Fruit fly (Drosophila melanogaster) whole organism, prepupa: ENCODE data around the gene Xport-A.

Experiments
- CG16779 ChIP-seq: fragments of 200-800 bp; sonication (Bioruptor generic); optimal IDR thresholded peaks from 3 replicates; lab custom pipeline; 2017; ENCODE audit warnings: missing biosample characterization, mild to moderate bottlenecking, missing genetic modification characterization
- CG34406 ChIP-seq: fragments of 200-800 bp; sonication (Bioruptor generic); optimal IDR thresholded peaks from 3 replicates; lab custom pipeline; 2016; ENCODE audit warnings: missing biosample characterization, missing genetic modification characterization
- Eip75B ChIP-seq: fragments of 200-800 bp; sonication (Bioruptor generic); optimal IDR thresholded peaks from 3 replicates; lab custom pipeline; 2016; ENCODE audit warnings: missing biosample characterization, missing genetic modification characterization
- Sox15 ChIP-seq: fragments of 200-800 bp; sonication (Bioruptor generic); optimal IDR thresholded peaks from 3 replicates; lab custom pipeline; 2016; ENCODE audit warnings: missing biosample characterization, missing genetic modification characterization
- esn ChIP-seq: fragments of 200-800 bp; sonication (Bioruptor generic); optimal IDR thresholded peaks from 2 replicates; lab custom pipeline; 2016; ENCODE audit warnings: missing biosample characterization, mild to moderate bottlenecking, missing genetic modification characterization, moderate library complexity
- lz ChIP-seq: fragments of 200-800 bp; sonication (Bioruptor generic); optimal IDR thresholded peaks from 3 replicates; lab custom pipeline; 2016; ENCODE audit warnings: missing biosample characterization, missing genetic modification characterization

DNA sequence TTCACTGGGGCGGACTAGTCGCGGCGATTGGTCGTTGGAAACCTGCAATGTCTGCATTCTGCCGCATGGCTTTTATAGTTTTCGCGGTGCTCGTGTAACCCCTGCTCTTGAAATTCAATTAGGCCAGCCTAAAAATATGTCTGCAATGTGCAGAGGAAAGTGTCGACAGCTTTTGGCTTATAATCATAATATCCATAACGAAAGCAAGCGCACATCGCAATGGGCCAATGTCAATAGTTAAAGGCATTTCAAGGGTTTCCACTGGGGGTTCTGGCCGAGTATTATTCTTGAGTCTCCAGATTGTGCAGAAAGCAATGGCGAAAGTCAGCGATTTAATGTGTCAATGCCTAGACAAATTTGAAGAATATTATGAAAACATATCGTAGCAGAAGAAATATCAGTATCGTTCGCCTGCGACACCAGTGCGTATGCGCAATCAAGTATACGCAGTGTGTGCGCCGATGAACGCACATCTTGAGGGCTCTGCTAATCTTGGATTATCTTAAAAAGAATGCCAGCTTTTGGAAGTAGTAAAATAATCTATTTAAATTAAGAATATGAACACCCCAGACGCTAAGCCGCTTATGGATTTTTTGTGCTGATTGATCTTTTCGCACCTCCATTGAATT is 26.9 kb downstream of the Xport-A start, which contains the start of gene ninaE:
- TF ChIP-seq lz (GFP tag; lab: Kevin White, UChicago), result no peak
- TF ChIP-seq CG16779, result no peak
- no peak for TF ChIP-seq Sox15 (GFP tag; lab: Kevin White, UChicago)
- TF ChIP-seq Eip75B (GFP tag; lab: Kevin White, UChicago), result no peak
- TF ChIP-seq CG34406 (GFP tag; lab: Kevin White, UChicago), result no peak
- TF ChIP-seq esn (GFP tag; lab: Kevin White, UChicago), result no peak
